Fruit fly (Drosophila melanogaster): ENCODE measurements around the gene CG11755.

CG11755 gene

DNA sequence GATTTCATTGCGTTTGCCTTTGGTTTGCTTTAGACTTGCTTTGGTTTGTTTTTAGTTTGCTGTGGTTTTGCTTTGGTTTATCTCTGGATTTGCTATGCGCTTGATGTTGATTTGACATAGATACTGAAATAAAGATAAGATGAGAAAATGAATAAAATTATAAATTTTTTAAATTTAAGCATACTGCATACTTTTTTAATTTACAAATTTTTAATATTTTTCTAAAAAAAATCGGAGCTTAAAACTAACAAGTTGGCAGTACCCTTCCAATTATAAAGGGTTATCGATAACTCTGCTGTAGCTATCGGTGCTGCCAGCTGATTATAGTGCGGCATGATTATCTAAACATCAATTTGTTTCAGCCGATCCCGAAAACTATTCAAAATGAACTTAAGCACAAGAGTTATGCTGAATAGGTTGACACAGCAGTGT lies 2.9 kb upstream of the CG11755 start, which contains the start of gene mRpL19 (continued):
- TF ChIP-seq CG10979 (tag; optimal IDR thresholded peaks at IDR 0.05): peak; percentile 50
- TF ChIP-seq H2.0 (GFP tag; IDR thresholded peaks at IDR 0.05): no peak
- TF ChIP-seq Sin3A (optimal IDR thresholded peaks at IDR 0.05): no peak
- TF ChIP-seq Ssrp (tag; optimal IDR thresholded peaks at IDR 0.05): peak; percentile 29
- no peak for TF ChIP-seq Trl (optimal IDR thresholded peaks at IDR 0.05)
- TF ChIP-seq Trl (GFP tag; optimal IDR thresholded peaks at IDR 0.05): no peak
- no peak for TF ChIP-seq Lpt (GFP tag; optimal IDR thresholded peaks at IDR 0.05)
- no peak for TF ChIP-seq so (GFP tag; IDR thresholded peaks at IDR 0.05)
- TF ChIP-seq fd64A (GFP tag; optimal IDR thresholded peaks at IDR 0.05): no peak
- TF ChIP-seq CG32532 (GFP tag; IDR thresholded peaks at IDR 0.05): peak; percentile 57; the same call in 1 of the 2 replicates
- TF ChIP-seq HLH54F (GFP tag; optimal IDR thresholded peaks at IDR 0.05): no peak
- TF ChIP-seq Hmr (GFP tag; optimal IDR thresholded peaks at IDR 0.05): peak; percentile 10
- no peak for TF ChIP-seq CG4282 (GFP tag; optimal IDR thresholded peaks at IDR 0.05)
- TF ChIP-seq zf30C (GFP tag; optimal IDR thresholded peaks at IDR 0.05): no peak
- no peak for TF ChIP-seq CG16863 (GFP tag; optimal IDR thresholded peaks at IDR 0.05)
- TF ChIP-seq Hey (tag; optimal IDR thresholded peaks at IDR 0.05): no peak
- TF ChIP-seq CG7987 (GFP tag; optimal IDR thresholded peaks at IDR 0.05): no peak
- TF ChIP-seq az2 (GFP tag; optimal IDR thresholded peaks at IDR 0.05): peak; percentile 9
- TF ChIP-seq PHDP (tag; optimal IDR thresholded peaks at IDR 0.05): peak; percentile 68
- TF ChIP-seq knrl (GFP tag; IDR thresholded peaks at IDR 0.05; ENCODE audit: partially characterized antibody): peak; percentile 26; the same call in 1 of the 3 replicates
- no peak for TF ChIP-seq fu2 (GFP tag; optimal IDR thresholded peaks at IDR 0.05)
- no peak for TF ChIP-seq pan (optimal IDR thresholded peaks at IDR 0.05)
- no peak for TF ChIP-seq pan (GFP tag; optimal IDR thresholded peaks at IDR 0.05 in 1 of 2, IDR thresholded peaks at IDR 0.05 in 1 of 2)
- no peak for TF ChIP-seq wor (GFP tag; IDR thresholded peaks at IDR 0.05)
- TF ChIP-seq CG10267 (tag; optimal IDR thresholded peaks at IDR 0.05): peak; percentile 68
- TF ChIP-seq en (GFP tag; optimal IDR thresholded peaks at IDR 0.05): no peak
- peak; percentile 69 for TF ChIP-seq CG17829 (tag; optimal IDR thresholded peaks at IDR 0.05)
- TF ChIP-seq maf-S (GFP tag; optimal IDR thresholded peaks at IDR 0.05): no peak
- TF ChIP-seq CG13624 (GFP tag; optimal IDR thresholded peaks at IDR 0.05): no peak
- TF ChIP-seq Dfd (GFP tag; optimal IDR thresholded peaks at IDR 0.05): no peak
- peak; percentile 62 for TF ChIP-seq CG12659 (GFP tag; optimal IDR thresholded peaks at IDR 0.05)
- TF ChIP-seq mld (GFP tag; IDR thresholded peaks at IDR 0.05; ENCODE audit: partially characterized antibody): 0 out of 3 replicates have a peak, but pooled peaks have one; percentile 30
- no peak for TF ChIP-seq CG11247 (GFP tag; IDR thresholded peaks at IDR 0.05)
- TF ChIP-seq CG15011 (GFP tag; optimal IDR thresholded peaks at IDR 0.05): no peak
- peak; percentile 58; the same call in 1 of the 3 replicates for TF ChIP-seq CG7963 (GFP tag; IDR thresholded peaks at IDR 0.05; ENCODE audit: partially characterized antibody)
- no peak for TF ChIP-seq danr (GFP tag; IDR thresholded peaks at IDR 0.05)
- TF ChIP-seq tin (GFP tag; optimal IDR thresholded peaks at IDR 0.05): no peak
- no peak for TF ChIP-seq z (GFP tag; IDR thresholded peaks at IDR 0.05)
- peak; percentile 42 for TF ChIP-seq CG7839 (tag; optimal IDR thresholded peaks at IDR 0.05)
- no peak for TF ChIP-seq ems (GFP tag; optimal IDR thresholded peaks at IDR 0.05)
- no peak for TF ChIP-seq gcm2 (GFP tag; optimal IDR thresholded peaks at IDR 0.05)
- peak; percentile 73 for TF ChIP-seq gsb-n (tag; optimal IDR thresholded peaks at IDR 0.05)
- no peak for TF ChIP-seq Bdp1 (GFP tag; optimal IDR thresholded peaks at IDR 0.05)
- no peak for TF ChIP-seq emc (GFP tag; optimal IDR thresholded peaks at IDR 0.05)
- TF ChIP-seq CG12155 (GFP tag; optimal IDR thresholded peaks at IDR 0.05): peak; percentile 28
- peak; percentile 60 for TF ChIP-seq CG15696 (tag; optimal IDR thresholded peaks at IDR 0.05)
- TF ChIP-seq CG2116 (GFP tag; optimal IDR thresholded peaks at IDR 0.05): peak; percentile 62
- no peak for TF ChIP-seq bcd (GFP tag; optimal IDR thresholded peaks at IDR 0.05)
- peak; percentile 52 for TF ChIP-seq lbe (GFP tag; optimal IDR thresholded peaks at IDR 0.05)
- TF ChIP-seq kni (GFP tag; optimal IDR thresholded peaks at IDR 0.05): no peak
- no peak; the same call in 2 of the 3 replicates for TF ChIP-seq CG14050 (GFP tag; IDR thresholded peaks at IDR 0.05)
- TF ChIP-seq ara (GFP tag; IDR thresholded peaks at IDR 0.05): no peak
- no peak for TF ChIP-seq CG9609 (GFP tag; optimal IDR thresholded peaks at IDR 0.05)

All from whole organism, embryonic.